Fruit fly (Drosophila melanogaster) whole organism, embryonic: Measurements from ENCODE around the gene CG11095.

Experiments used
- ATbp ChIP-seq: fragments of 200-800 bp; sonication (Bioruptor generic); optimal IDR thresholded peaks from 2 replicates; lab custom pipeline; 2017; ENCODE audit warnings: missing biosample characterization, mild to moderate bottlenecking, missing genetic modification characterization, missing genetic modification reagents
- BtbVII ChIP-seq: fragments of 200-800 bp; sonication (Bioruptor generic); optimal IDR thresholded peaks from 3 replicates; lab custom pipeline; 2017; ENCODE audit warnings: missing biosample characterization, mild to moderate bottlenecking, missing genetic modification characterization
- C15 ChIP-seq: fragments of 200-800 bp; sonication (Bioruptor generic); IDR thresholded peaks from 3 replicates; pipeline ENCODE4 v1.3.6; 2022; ENCODE audit warnings: missing biosample characterization, missing genetic modification characterization
- CG12219 ChIP-seq: fragments of 200-800 bp; sonication (Bioruptor generic); optimal IDR thresholded peaks from 3 replicates; lab custom pipeline; 2018; ENCODE audit warnings: missing biosample characterization, mild to moderate bottlenecking, missing genetic modification characterization
- CG12236 ChIP-seq: fragments of 200-800 bp; sonication (Bioruptor generic); optimal IDR thresholded peaks from 2 replicates; lab custom pipeline; 2016; ENCODE audit warnings: missing biosample characterization, missing genetic modification characterization
- CG13287 ChIP-seq: fragments of 200-800 bp; sonication (Bioruptor generic); IDR thresholded peaks from 2 replicates; pipeline ENCODE4 v1.3.6; 2022; ENCODE audit warnings: missing biosample characterization, missing genetic modification characterization; ENCODE audit not compliant: partially characterized antibody
- CG13775 ChIP-seq: fragments of 200-800 bp; sonication (Bioruptor generic); optimal IDR thresholded peaks from 3 replicates; lab custom pipeline; 2017; ENCODE audit warnings: missing biosample characterization, mild to moderate bottlenecking, missing genetic modification characterization
- CG15514 ChIP-seq: fragments of 200-800 bp; sonication (Bioruptor generic); optimal IDR thresholded peaks from 3 replicates; lab custom pipeline; 2017; ENCODE audit warnings: missing biosample characterization, missing genetic modification characterization, mild to moderate bottlenecking, moderate library complexity, missing genetic modification reagents
- CG15601 ChIP-seq: fragments of 200-800 bp; sonication (Bioruptor generic); optimal IDR thresholded peaks from 3 replicates; lab custom pipeline; 2019; ENCODE audit warnings: missing biosample characterization, mild to moderate bottlenecking, missing genetic modification characterization, moderate library complexity
- CG17359 ChIP-seq: fragments of 200-800 bp; sonication (Bioruptor generic); optimal IDR thresholded peaks from 3 replicates; lab custom pipeline; 2018; ENCODE audit warnings: missing biosample characterization, mild to moderate bottlenecking, missing genetic modification characterization, moderate library complexity
- CG17385 ChIP-seq: fragments of 200-800 bp; sonication (Bioruptor generic); optimal IDR thresholded peaks from 3 replicates; lab custom pipeline; 2018; ENCODE audit warnings: missing biosample characterization, mild to moderate bottlenecking, missing genetic modification characterization
- CG18599 ChIP-seq: fragments of 200-800 bp; sonication (Bioruptor generic); optimal IDR thresholded peaks from 3 replicates; lab custom pipeline; 2017; ENCODE audit warnings: missing biosample characterization, missing genetic modification characterization, mild to moderate bottlenecking, moderate library complexity, missing genetic modification reagents
- CG2889 ChIP-seq: fragments of 200-800 bp; sonication (Bioruptor generic); IDR thresholded peaks from 3 replicates; pipeline ENCODE4 v1.3.6; 2022; ENCODE audit warnings: missing biosample characterization, missing genetic modification characterization
- CG31388 ChIP-seq: fragments of 200-800 bp; sonication (Bioruptor generic); optimal IDR thresholded peaks from 2 replicates; lab custom pipeline; 2016; ENCODE audit warnings: missing biosample characterization, missing genetic modification characterization
- CG33557 ChIP-seq: fragments of 200-800 bp; sonication (Bioruptor generic); optimal IDR thresholded peaks from 2 replicates; lab custom pipeline; 2019; ENCODE audit warnings: missing biosample characterization, mild to moderate bottlenecking, missing genetic modification characterization, moderate library complexity
- CG34376 ChIP-seq: fragments of 200-800 bp; sonication (Bioruptor generic); optimal IDR thresholded peaks from 2 replicates; lab custom pipeline; 2018; ENCODE audit warnings: missing biosample characterization, mild to moderate bottlenecking, missing genetic modification characterization
- CG4617 ChIP-seq: fragments of 200-800 bp; sonication (Bioruptor generic); optimal IDR thresholded peaks from 3 replicates; lab custom pipeline; 2016; ENCODE audit warnings: missing biosample characterization, missing genetic modification characterization, borderline replicate concordance
- CG6654 ChIP-seq: fragments of 200-800 bp; sonication (Bioruptor generic); optimal IDR thresholded peaks from 2 replicates; lab custom pipeline; 2017; ENCODE audit warnings: missing biosample characterization, mild to moderate bottlenecking, missing genetic modification characterization
- CG6854 ChIP-seq: fragments of 200-800 bp; sonication (Bioruptor generic); optimal IDR thresholded peaks from 3 replicates; lab custom pipeline; 2017; ENCODE audit warnings: missing biosample characterization, mild to moderate bottlenecking, missing genetic modification characterization
- CG7357 ChIP-seq: fragments of 200-800 bp; sonication (Bioruptor generic); IDR thresholded peaks from 3 replicates; pipeline ENCODE4 v1.3.6; 2022; ENCODE audit warnings: missing biosample characterization, missing genetic modification characterization
- CG7987 ChIP-seq: fragments of 200-800 bp; sonication (Bioruptor generic); optimal IDR thresholded peaks from 2 replicates; lab custom pipeline; 2018; ENCODE audit warnings: missing biosample characterization, mild to moderate bottlenecking, missing genetic modification characterization, moderate library complexity
- Dad ChIP-seq: fragments of 200-800 bp; sonication (Bioruptor generic); optimal IDR thresholded peaks from 3 replicates; lab custom pipeline; 2016; ENCODE audit warnings: missing biosample characterization, missing genetic modification characterization
- Doc2 ChIP-seq: fragments of 200-800 bp; sonication (Bioruptor generic); IDR thresholded peaks from 2 replicates; pipeline ENCODE4 v1.3.6; 2022; ENCODE audit warnings: missing biosample characterization, missing genetic modification characterization
- Doc3 ChIP-seq: fragments of 200-800 bp; sonication (Bioruptor generic); IDR thresholded peaks from 3 replicates; pipeline ENCODE4 v1.3.6; 2022; ENCODE audit warnings: missing biosample characterization, missing genetic modification characterization; ENCODE audit not compliant: partially characterized antibody
- ERR ChIP-seq: fragments of 200-800 bp; sonication (Bioruptor generic); optimal IDR thresholded peaks from 2 replicates; lab custom pipeline; 2016; ENCODE audit warnings: missing biosample characterization, missing genetic modification characterization
- Ets97D ChIP-seq: fragments of 200-800 bp; sonication (Bioruptor generic); optimal IDR thresholded peaks from 3 replicates; lab custom pipeline; 2016; ENCODE audit warnings: missing biosample characterization, missing genetic modification characterization
- GATAe ChIP-seq: fragments of 200-800 bp; sonication (Bioruptor generic); conservative IDR thresholded peaks from 2 replicates; pipeline ENCODE4 v1.3.6; 2022; ENCODE audit warnings: missing biosample characterization, missing genetic modification characterization
- Hand ChIP-seq: fragments of 200-800 bp; sonication (Bioruptor generic); optimal IDR thresholded peaks from 2 replicates; lab custom pipeline; 2017; ENCODE audit warnings: mild to moderate bottlenecking, missing biosample characterization, missing genetic modification reagents, missing genetic modification characterization
- Lpt ChIP-seq: fragments of >200 bp; optimal IDR thresholded peaks from 2 replicates; lab custom pipeline; 2018; ENCODE audit warnings: missing biosample characterization, missing genetic modification characterization
- NC2β ChIP-seq: fragments of 200-800 bp; sonication (Bioruptor generic); optimal IDR thresholded peaks from 2 replicates; lab custom pipeline; 2016; ENCODE audit warnings: missing biosample characterization, missing genetic modification characterization
- NFAT ChIP-seq: fragments of 200-800 bp; sonication (Bioruptor generic); IDR thresholded peaks from 2 replicates; pipeline ENCODE4 v1.3.6; 2022; ENCODE audit warnings: missing biosample characterization, missing genetic modification characterization
- Optix ChIP-seq: fragments of 200-800 bp; sonication (Bioruptor generic); IDR thresholded peaks from 3 replicates; pipeline ENCODE4 v1.3.6; 2022; ENCODE audit warnings: missing biosample characterization, missing genetic modification characterization
- PHDP ChIP-seq: fragments of 200-800 bp; sonication (Bioruptor generic); optimal IDR thresholded peaks from 3 replicates; lab custom pipeline; 2018; ENCODE audit warnings: missing biosample characterization, mild to moderate bottlenecking, missing genetic modification characterization, moderate library complexity
- Six4 ChIP-seq: fragments of 200-800 bp; sonication (Bioruptor generic); optimal IDR thresholded peaks from 2 replicates; lab custom pipeline; 2016; ENCODE audit warnings: missing biosample characterization, missing genetic modification characterization
- Tbp ChIP-seq: fragments of >200 bp; optimal IDR thresholded peaks from 2 replicates; lab custom pipeline; 2018; ENCODE audit warnings: missing biosample characterization, missing genetic modification characterization
- abd-A ChIP-seq: fragments of 200-800 bp; sonication (Bioruptor generic); optimal IDR thresholded peaks from 3 replicates; lab custom pipeline; 2019; ENCODE audit warnings: missing biosample characterization, mild to moderate bottlenecking, missing genetic modification characterization, moderate library complexity
- danr ChIP-seq: fragments of 200-800 bp; sonication (Bioruptor generic); IDR thresholded peaks from 2 replicates; pipeline ENCODE4 v1.3.6; 2022; ENCODE audit warnings: missing biosample characterization, missing genetic modification characterization
- dimm ChIP-seq: fragments of 200-800 bp; sonication (Bioruptor generic); IDR thresholded peaks from 2 replicates; pipeline ENCODE4 v1.3.6; 2022; ENCODE audit warnings: missing biosample characterization, missing genetic modification characterization
- jumu ChIP-seq: fragments of 200-800 bp; sonication (Bioruptor generic); optimal IDR thresholded peaks from 3 replicates; lab custom pipeline; 2016; ENCODE audit warnings: missing biosample characterization, missing genetic modification characterization
- ken ChIP-seq: fragments of 200-800 bp; sonication (Bioruptor generic); IDR thresholded peaks from 3 replicates; pipeline ENCODE4 v1.3.6; 2022; ENCODE audit warnings: missing biosample characterization, missing genetic modification characterization
- knrl ChIP-seq: fragments of 200-800 bp; sonication (Bioruptor generic); IDR thresholded peaks from 3 replicates; pipeline ENCODE4 v1.3.6; 2022; ENCODE audit warnings: missing biosample characterization, missing genetic modification characterization; ENCODE audit not compliant: partially characterized antibody
- lov ChIP-seq, 2 experiments: fragments of 200-800 bp in 1 of 2; fragments of >200 bp in 1 of 2; sonication (Bioruptor generic) in 1 of 2; IDR thresholded peaks in 1 of 2; optimal IDR thresholded peaks in 1 of 2; 2 replicates in 1 of 2; 3 replicates in 1 of 2; pipeline versions ENCODE4 v1.3.6 to Lab custom; 2017 to 2022; ENCODE audit warnings: missing biosample characterization in 1 of 2, missing genetic modification characterization in 1 of 2
- peb ChIP-seq: fragments of 200-800 bp; sonication (Bioruptor generic); IDR thresholded peaks from 2 replicates; pipeline ENCODE4 v1.3.6; 2022; ENCODE audit warnings: missing biosample characterization, missing genetic modification characterization
- pros ChIP-seq: fragments of 200-800 bp; sonication (Bioruptor generic); optimal IDR thresholded peaks from 3 replicates; lab custom pipeline; 2019; ENCODE audit warnings: missing biosample characterization, mild to moderate bottlenecking, missing genetic modification characterization, moderate library complexity
- ranshi ChIP-seq: fragments of 200-800 bp; sonication (Bioruptor generic); IDR thresholded peaks from 2 replicates; pipeline ENCODE4 v1.3.6; 2022; ENCODE audit warnings: missing biosample characterization, missing genetic modification characterization
- run ChIP-seq: fragments of 200-800 bp; sonication (Bioruptor generic); optimal IDR thresholded peaks from 3 replicates; lab custom pipeline; 2018; ENCODE audit warnings: missing biosample characterization, mild to moderate bottlenecking, missing genetic modification characterization
- sd ChIP-seq: fragments of 200-800 bp; sonication (Bioruptor generic); optimal IDR thresholded peaks from 3 replicates; lab custom pipeline; 2018; ENCODE audit warnings: missing biosample characterization, mild to moderate bottlenecking, missing genetic modification characterization, moderate library complexity
- sna ChIP-seq: fragments of 200-800 bp; sonication (Bioruptor generic); IDR thresholded peaks from 2 replicates; pipeline ENCODE4 v1.3.6; 2022; ENCODE audit warnings: missing biosample characterization, missing genetic modification characterization; ENCODE audit not compliant: partially characterized antibody
- zen2 ChIP-seq: fragments of 200-800 bp; sonication (Bioruptor generic); IDR thresholded peaks from 3 replicates; pipeline ENCODE4 v1.3.6; 2022; ENCODE audit warnings: missing biosample characterization, missing genetic modification characterization; ENCODE audit not compliant: partially characterized antibody

CG11095 gene

DNA sequence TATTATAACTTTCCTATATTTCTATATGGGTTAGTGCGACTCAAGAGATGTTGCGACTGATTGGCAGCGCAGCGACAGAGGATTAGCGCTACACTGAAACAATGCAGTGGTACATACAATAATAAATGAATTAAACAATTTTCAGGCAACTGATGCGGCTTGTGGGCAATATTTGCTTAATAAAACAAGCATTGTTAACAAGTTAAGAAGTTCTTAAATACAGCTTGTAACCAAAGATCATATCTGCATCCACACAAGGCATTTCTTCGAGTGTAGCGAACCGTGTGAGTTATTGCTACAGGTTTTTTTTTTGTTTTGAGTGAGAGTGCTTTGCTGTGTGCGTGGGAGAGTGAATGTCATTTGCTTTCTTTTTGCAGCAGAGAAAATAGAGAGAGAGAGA, 27.4 kb downstream of the CG11095 start (continued):
- TF ChIP-seq CG6654 (GFP tag; lab: Kevin White, UChicago) (peak; percentile 49), Dad (peak; percentile 48), C15 (GFP tag; lab: Robert Waterston, UW) (0 out of 3 replicates have a peak, but pooled peaks have one; percentile 35), pros (GFP tag; lab: Kevin White, UChicago) (no peak), ken (GFP tag; lab: Robert Waterston, UW) (peak; percentile 70), CG4617 (peak; percentile 17), jumu (GFP tag; lab: Kevin White, UChicago) (peak; percentile 70), CG15514 (GFP tag; lab: Kevin White, UChicago) (peak; percentile 50), CG17359 (tag; lab: Kevin White, UChicago) (peak; percentile 84), CG34376 (GFP tag; lab: Kevin White, UChicago) (no peak), sd (tag; lab: Kevin White, UChicago) (peak; percentile 9), abd-A (tag; lab: Kevin White, UChicago) (no peak), ERR (GFP tag; lab: Kevin White, UChicago) (peak; percentile 68), BtbVII (GFP tag; lab: Kevin White, UChicago) (peak; percentile 29), Lpt (no peak), CG7987 (no peak), run (peak; percentile 50), GATAe (GFP tag; lab: Robert Waterston, UW) (no peak), dimm (GFP tag; lab: Robert Waterston, UW) (peak; percentile 59), CG13287 (GFP tag; lab: Robert Waterston, UW) (no peak), knrl (GFP tag; lab: Robert Waterston, UW) (no peak), CG13775 (GFP tag; lab: Kevin White, UChicago) (peak; percentile 59), CG2889 (GFP tag; lab: Robert Waterston, UW) (peak; percentile 65; the same call in 2 of the 3 replicates), CG7357 (GFP tag; lab: Robert Waterston, UW) (peak; percentile 59; the same call in 2 of the 3 replicates), Ets97D (GFP tag; lab: Kevin White, UChicago) (peak; percentile 28), CG12219 (GFP tag; lab: Kevin White, UChicago) (peak; percentile 76), CG17385 (peak; percentile 63), Six4 (GFP tag; lab: Kevin White, UChicago) (peak; percentile 48), Doc3 (GFP tag; lab: Robert Waterston, UW) (no peak), Tbp (no peak), CG33557 (GFP tag; lab: Kevin White, UChicago) (no peak), CG18599 (peak; percentile 70), sna (GFP tag; lab: Robert Waterston, UW) (no peak), CG15601 (tag; lab: Kevin White, UChicago) (peak; percentile 39), peb (peak; percentile 50; the same call in 1 of the 2 replicates), danr (GFP tag; lab: Robert Waterston, UW) (peak; percentile 44; the same call in 1 of the 2 replicates), CG6854 (GFP tag; lab: Kevin White, UChicago) (no peak), lov (optimal IDR thresholded peaks at IDR 0.05; lab: Kevin White, UChicago) (no peak), lov (GFP tag; IDR thresholded peaks at IDR 0.05; lab: Robert Waterston, UW) (no peak), Hand (GFP tag; lab: Kevin White, UChicago) (peak; percentile 43), Doc2 (GFP tag; lab: Robert Waterston, UW) (no peak), PHDP (peak; percentile 70), NC2β (peak; percentile 61), ranshi (GFP tag; lab: Robert Waterston, UW) (peak; percentile 60; the same call in 1 of the 2 replicates), CG12236 (GFP tag; lab: Kevin White, UChicago) (peak; percentile 42), zen2 (no peak), ATbp (GFP tag; lab: Kevin White, UChicago) (peak; percentile 83), CG31388 (GFP tag; lab: Kevin White, UChicago) (peak; percentile 23), NFAT (GFP tag; lab: Robert Waterston, UW) (0 out of 2 replicates have a peak, but pooled peaks have one; percentile 23), Optix (GFP tag; lab: Robert Waterston, UW) (no peak; the same call in 1 of the 3 replicates)
